Worm (Caenorhabditis elegans) whole organism, L2 larva: ENCODE measurements around the gene nduf-2.2.

ENCODE experiments used
- C34F6.9 ChIP-seq: fragments of 150-350 bp; optimal IDR thresholded peaks from 2 replicates; lab custom pipeline; 2014; ENCODE audit warnings: missing biosample characterization, missing genetic modification characterization
- F13H6.1 ChIP-seq: sonication (generic microtip); optimal IDR thresholded peaks from 2 replicates; lab custom pipeline; 2016; ENCODE audit warnings: missing genetic modification characterization, missing compliant biosample characterization
- R02D3.7 ChIP-seq: fragments of 150-350 bp; optimal IDR thresholded peaks from 2 replicates; lab custom pipeline; 2014; ENCODE audit warnings: missing biosample characterization, missing genetic modification characterization
- Y55F3AM.14 ChIP-seq: fragments of 200-800 bp; sonication (Bioruptor generic); optimal IDR thresholded peaks from 2 replicates; lab custom pipeline; 2018; ENCODE audit warnings: mild to moderate bottlenecking, missing genetic modification characterization, missing compliant biosample characterization
- ZK546.5 ChIP-seq: sonication (generic microtip); optimal IDR thresholded peaks from 2 replicates; lab custom pipeline; 2017; ENCODE audit warnings: missing biosample characterization, missing genetic modification characterization
- alr-1 ChIP-seq: fragments of 150-350 bp; optimal IDR thresholded peaks from 2 replicates; lab custom pipeline; 2014; ENCODE audit warnings: missing biosample characterization, missing genetic modification characterization
- aly-2 ChIP-seq: fragments of 150-350 bp; optimal IDR thresholded peaks from 2 replicates; lab custom pipeline; 2014; ENCODE audit warnings: missing biosample characterization, missing genetic modification characterization
- ama-1 ChIP-seq: fragments of 150-350 bp; optimal IDR thresholded peaks from 2 replicates; lab custom pipeline; 2018; ENCODE audit warnings: inconsistent platforms
- blmp-1 ChIP-seq: sonication (generic microtip); optimal IDR thresholded peaks from 2 replicates; lab custom pipeline; 2017; ENCODE audit warnings: missing genetic modification characterization, mild to moderate bottlenecking, missing compliant biosample characterization, antibody characterized with exemption, moderate library complexity; ENCODE audit not compliant: insufficient read depth
- ceh-16 ChIP-seq: fragments of 150-350 bp; optimal IDR thresholded peaks from 2 replicates; lab custom pipeline; 2014; ENCODE audit warnings: missing biosample characterization, missing genetic modification characterization
- ceh-82 ChIP-seq: fragments of 150-350 bp; optimal IDR thresholded peaks from 2 replicates; lab custom pipeline; 2014; ENCODE audit warnings: missing biosample characterization, missing genetic modification characterization
- crh-2 ChIP-seq: sonication (generic microtip); optimal IDR thresholded peaks from 2 replicates; lab custom pipeline; 2017; ENCODE audit warnings: missing biosample characterization, missing genetic modification characterization
- dmd-4 ChIP-seq: sonication (generic microtip); optimal IDR thresholded peaks from 2 replicates; lab custom pipeline; 2017; ENCODE audit warnings: missing biosample characterization, missing genetic modification characterization
- egl-27 ChIP-seq: sonication (generic microtip); optimal IDR thresholded peaks from 3 replicates; lab custom pipeline; 2017; ENCODE audit warnings: missing biosample characterization, missing genetic modification reagents, missing genetic modification characterization
- elt-1 ChIP-seq: fragments of 150-350 bp; optimal IDR thresholded peaks from 2 replicates; lab custom pipeline; 2014; ENCODE audit warnings: missing biosample characterization, missing genetic modification characterization
- elt-3 ChIP-seq: sonication (generic microtip); optimal IDR thresholded peaks from 2 replicates; lab custom pipeline; 2017; ENCODE audit warnings: missing biosample characterization, missing genetic modification characterization
- fos-1 ChIP-seq: fragments of 150-350 bp; optimal IDR thresholded peaks from 2 replicates; lab custom pipeline; 2014; ENCODE audit warnings: missing biosample characterization, missing genetic modification characterization
- gmeb-1 ChIP-seq: fragments of 150-350 bp; optimal IDR thresholded peaks from 2 replicates; lab custom pipeline; 2014; ENCODE audit warnings: missing biosample characterization, missing genetic modification characterization
- lin-11 ChIP-seq: fragments of 150-350 bp; sonication (generic microtip); optimal IDR thresholded peaks from 2 replicates; lab custom pipeline; 2014; ENCODE audit warnings: missing biosample characterization, missing genetic modification characterization, inconsistent platforms, mixed read lengths
- lin-13 ChIP-seq: fragments of 150-350 bp; optimal IDR thresholded peaks from 2 replicates; lab custom pipeline; 2014; ENCODE audit warnings: missing biosample characterization, missing genetic modification reagents, missing genetic modification characterization
- lin-39 ChIP-seq: fragments of 150-350 bp; optimal IDR thresholded peaks from 2 replicates; lab custom pipeline; 2014; ENCODE audit warnings: missing biosample characterization, missing genetic modification reagents, missing genetic modification characterization
- lsy-2 ChIP-seq, 2 experiments: fragments of 150-350 bp in 1 of 2; sonication (generic microtip) in 1 of 2; optimal IDR thresholded peaks; 2 replicates each; lab custom pipeline; 2014 to 2017; ENCODE audit warnings: missing biosample characterization in 2 of 2, missing genetic modification characterization in 2 of 2
- mab-5 ChIP-seq: fragments of 150-350 bp; optimal IDR thresholded peaks from 2 replicates; lab custom pipeline; 2014; ENCODE audit warnings: missing biosample characterization, missing genetic modification characterization
- mbf-1 ChIP-seq: sonication (generic microtip); optimal IDR thresholded peaks from 2 replicates; lab custom pipeline; 2017; ENCODE audit warnings: missing biosample characterization, missing genetic modification characterization
- mdl-1 ChIP-seq, 2 experiments: fragments of 150-350 bp in 1 of 2; sonication (generic microtip) in 1 of 2; optimal IDR thresholded peaks; 2 replicates each; lab custom pipeline; 2017; ENCODE audit warnings: missing biosample characterization in 2 of 2, missing genetic modification characterization in 2 of 2
- nhr-10 ChIP-seq: sonication (generic microtip); optimal IDR thresholded peaks from 2 replicates; lab custom pipeline; 2017; ENCODE audit warnings: missing biosample characterization, missing genetic modification characterization
- nhr-11 ChIP-seq: fragments of 150-350 bp; optimal IDR thresholded peaks from 2 replicates; lab custom pipeline; 2014; ENCODE audit warnings: missing biosample characterization, missing genetic modification characterization
- nhr-12 ChIP-seq: fragments of 150-350 bp; optimal IDR thresholded peaks from 2 replicates; lab custom pipeline; 2014; ENCODE audit warnings: missing biosample characterization, missing genetic modification characterization
- nhr-129 ChIP-seq: fragments of 150-350 bp; optimal IDR thresholded peaks from 2 replicates; lab custom pipeline; 2014; ENCODE audit warnings: missing biosample characterization, missing genetic modification characterization
- nhr-21 ChIP-seq: fragments of 150-350 bp; optimal IDR thresholded peaks from 2 replicates; lab custom pipeline; 2014; ENCODE audit warnings: missing biosample characterization, missing genetic modification characterization
- nhr-23 ChIP-seq: fragments of 150-350 bp; optimal IDR thresholded peaks from 2 replicates; lab custom pipeline; 2014; ENCODE audit warnings: missing biosample characterization, missing genetic modification reagents, missing genetic modification characterization
- nhr-237 ChIP-seq: fragments of 150-350 bp; optimal IDR thresholded peaks from 2 replicates; lab custom pipeline; 2014; ENCODE audit warnings: missing biosample characterization, missing genetic modification characterization
- nhr-25 ChIP-seq: fragments of 150-350 bp; sonication (generic microtip); optimal IDR thresholded peaks from 3 replicates; lab custom pipeline; 2014; ENCODE audit warnings: missing biosample characterization, missing genetic modification characterization
- nhr-6 ChIP-seq: fragments of 150-350 bp; optimal IDR thresholded peaks from 2 replicates; lab custom pipeline; 2014; ENCODE audit warnings: missing biosample characterization, missing genetic modification characterization
- nhr-77 ChIP-seq: fragments of 150-350 bp; optimal IDR thresholded peaks from 2 replicates; lab custom pipeline; 2014; ENCODE audit warnings: missing biosample characterization, missing genetic modification characterization
- peb-1 ChIP-seq: fragments of 150-350 bp; optimal IDR thresholded peaks from 2 replicates; lab custom pipeline; 2014; ENCODE audit warnings: missing biosample characterization, missing genetic modification characterization
- sem-4 ChIP-seq: fragments of 150-350 bp; optimal IDR thresholded peaks from 2 replicates; lab custom pipeline; 2014; ENCODE audit warnings: missing biosample characterization, missing genetic modification reagents, missing genetic modification characterization
- skn-1 ChIP-seq: sonication (generic microtip); optimal IDR thresholded peaks from 2 replicates; lab custom pipeline; 2017; ENCODE audit warnings: missing biosample characterization, missing genetic modification characterization
- sma-3 ChIP-seq: sonication (generic microtip); optimal IDR thresholded peaks from 2 replicates; lab custom pipeline; 2016; ENCODE audit warnings: missing genetic modification reagents, missing genetic modification characterization, missing compliant biosample characterization
- sma-9 ChIP-seq, 2 experiments: fragments of 150-350 bp in 1 of 2; sonication (generic microtip) in 1 of 2; optimal IDR thresholded peaks; 2 replicates each; lab custom pipeline; 2014 to 2016; ENCODE audit warnings: missing genetic modification characterization in 2 of 2, mild to moderate bottlenecking in 1 of 2, missing biosample characterization in 1 of 2, missing compliant biosample characterization in 1 of 2, missing genetic modification reagents in 1 of 2, moderate library complexity in 1 of 2
- snpc-4 ChIP-seq: fragments of 150-350 bp; optimal IDR thresholded peaks from 2 replicates; lab custom pipeline; 2014; ENCODE audit warnings: missing biosample characterization, missing genetic modification characterization
- unc-39 ChIP-seq: fragments of 150-350 bp; optimal IDR thresholded peaks from 2 replicates; lab custom pipeline; 2014; ENCODE audit warnings: missing biosample characterization, missing genetic modification characterization
- unc-55 ChIP-seq: fragments of 150-350 bp; sonication (generic microtip); optimal IDR thresholded peaks from 3 replicates; lab custom pipeline; 2014; ENCODE audit warnings: missing biosample characterization, missing genetic modification reagents, missing genetic modification characterization
- unc-62 ChIP-seq: fragments of 150-350 bp; optimal IDR thresholded peaks from 2 replicates; lab custom pipeline; 2014; ENCODE audit warnings: missing biosample characterization, missing genetic modification reagents, missing genetic modification characterization
- zag-1 ChIP-seq: fragments of 150-350 bp; optimal IDR thresholded peaks from 2 replicates; lab custom pipeline; 2014; ENCODE audit warnings: missing biosample characterization, missing genetic modification characterization
- ztf-1 ChIP-seq: fragments of 200-800 bp; sonication (Bioruptor generic); conservative IDR thresholded peaks from 2 replicates; pipeline ENCODE4 v1.3.6; 2022; ENCODE audit warnings: missing genetic modification characterization, missing compliant biosample characterization
- ztf-11 ChIP-seq: sonication (generic microtip); optimal IDR thresholded peaks from 2 replicates; lab custom pipeline; 2017; ENCODE audit warnings: missing biosample characterization, missing genetic modification characterization
- ztf-4 ChIP-seq: fragments of 150-350 bp; optimal IDR thresholded peaks from 2 replicates; lab custom pipeline; 2014; ENCODE audit warnings: missing biosample characterization, missing genetic modification characterization

nduf-2.2 gene

ce11 chrIII:6452278-6452677, 12.7 kb upstream of the nduf-2.2 start, which contains the start of gene set-1:
Gene set-1, minus strand, starts transcription at chrIII:6452378.
- TF ChIP-seq gmeb-1 (tag; lab: Kevin White, UChicago) (no peak), alr-1 (tag; lab: Kevin White, UChicago) (no peak), nhr-25 (tag; lab: Kevin White, UChicago) (no peak), nhr-12 (tag; lab: Kevin White, UChicago) (no peak), nhr-10 (tag; lab: Kevin White, UChicago) (no peak), lin-13 (no peak), blmp-1 (no peak), ama-1 (lab: Kevin White, UChicago) (no peak), mab-5 (no peak), zag-1 (tag; lab: Kevin White, UChicago) (no peak), ztf-4 (tag; lab: Kevin White, UChicago) (no peak), Y55F3AM.14 (no peak), unc-62 (GFP tag; lab: Kevin White, UChicago) (no peak), elt-3 (tag; lab: Kevin White, UChicago) (no peak), nhr-23 (tag; lab: Kevin White, UChicago) (no peak), aly-2 (tag; lab: Kevin White, UChicago) (no peak), nhr-237 (tag; lab: Kevin White, UChicago) (no peak), nhr-6 (tag; lab: Kevin White, UChicago) (no peak), F13H6.1 (tag; lab: Kevin White, UChicago) (no peak)

ce11 chrIII:6452683-6453082, 12.3 kb upstream of the nduf-2.2 start:
- TF ChIP-seq nhr-129 (tag; lab: Kevin White, UChicago) (peak; percentile 25), unc-55 (peak; percentile 40), nhr-12 (tag; lab: Kevin White, UChicago) (no peak), elt-3 (tag; lab: Kevin White, UChicago) (no peak), nhr-6 (tag; lab: Kevin White, UChicago) (no peak), Y55F3AM.14 (no peak), sem-4 (tag; lab: Kevin White, UChicago) (no peak), ztf-11 (tag; lab: Kevin White, UChicago) (no peak), aly-2 (tag; lab: Kevin White, UChicago) (no peak), mbf-1 (no peak), ZK546.5 (tag; lab: Kevin White, UChicago) (no peak), dmd-4 (tag; lab: Kevin White, UChicago) (no peak), ceh-82 (tag; lab: Kevin White, UChicago) (no peak), lsy-2 (tag; optimal IDR thresholded peaks at IDR 0.05; lab: Kevin White, UChicago) (peak in 1 of 2 experiments; percentile 15), ceh-16 (tag; lab: Kevin White, UChicago) (no peak), C34F6.9 (tag; lab: Kevin White, UChicago) (peak; percentile 38), mab-5 (no peak), sma-3 (no peak), nhr-237 (tag; lab: Kevin White, UChicago) (no peak), crh-2 (tag; lab: Kevin White, UChicago) (no peak), skn-1 (tag; lab: Kevin White, UChicago) (no peak), alr-1 (tag; lab: Kevin White, UChicago) (no peak), R02D3.7 (tag; lab: Kevin White, UChicago) (no peak), unc-39 (tag; lab: Kevin White, UChicago) (no peak), nhr-77 (tag; lab: Kevin White, UChicago) (no peak), sma-9 (GFP tag; optimal IDR thresholded peaks at IDR 0.05; lab: Kevin White, UChicago) (no peak), sma-9 (tag; optimal IDR thresholded peaks at IDR 0.05; lab: Kevin White, UChicago) (no peak), nhr-10 (tag; lab: Kevin White, UChicago) (no peak), fos-1 (no peak), lin-13 (no peak)

- TF ChIP-seq nhr-11 (tag; lab: Kevin White, UChicago) (no peak), lin-11 (peak; percentile 67), ztf-1 (GFP tag; lab: Robert Waterston, UW) (no peak), egl-27 (tag; lab: Kevin White, UChicago) (peak; percentile 65), lin-39 (tag; lab: Kevin White, UChicago) (no peak), ceh-82 (tag; lab: Kevin White, UChicago) (no peak), nhr-77 (tag; lab: Kevin White, UChicago) (no peak), unc-55 (peak; percentile 95), nhr-21 (peak; percentile 62), ZK546.5 (tag; lab: Kevin White, UChicago) (no peak), mdl-1 (tag; optimal IDR thresholded peaks at IDR 0.05; lab: Kevin White, UChicago) (peak; percentile 20 to 55), mbf-1 (no peak), zag-1 (tag; lab: Kevin White, UChicago) (peak; percentile 66), unc-62 (GFP tag; lab: Kevin White, UChicago) (no peak), blmp-1 (peak; percentile 89), sma-3 (peak; percentile 80), nhr-237 (tag; lab: Kevin White, UChicago) (no peak), nhr-10 (tag; lab: Kevin White, UChicago) (no peak), snpc-4 (tag; lab: Kevin White, UChicago) (peak; percentile 41), C34F6.9 (tag; lab: Kevin White, UChicago) (peak; percentile 85), fos-1 (peak; percentile 86), peb-1 (tag; lab: Kevin White, UChicago) (no peak), elt-1 (tag; lab: Kevin White, UChicago) (no peak), lin-13 (peak; percentile 88), nhr-23 (tag; lab: Kevin White, UChicago) (no peak), ama-1 (lab: Kevin White, UChicago) (no peak), unc-39 (tag; lab: Kevin White, UChicago) (no peak)
Measured at ce11 chrIII:6453665-6454064, 11.4 kb upstream of the nduf-2.2 start.
